Worm (Caenorhabditis elegans): ENCODE measurements around the gene C08E8.2.

DNA sequence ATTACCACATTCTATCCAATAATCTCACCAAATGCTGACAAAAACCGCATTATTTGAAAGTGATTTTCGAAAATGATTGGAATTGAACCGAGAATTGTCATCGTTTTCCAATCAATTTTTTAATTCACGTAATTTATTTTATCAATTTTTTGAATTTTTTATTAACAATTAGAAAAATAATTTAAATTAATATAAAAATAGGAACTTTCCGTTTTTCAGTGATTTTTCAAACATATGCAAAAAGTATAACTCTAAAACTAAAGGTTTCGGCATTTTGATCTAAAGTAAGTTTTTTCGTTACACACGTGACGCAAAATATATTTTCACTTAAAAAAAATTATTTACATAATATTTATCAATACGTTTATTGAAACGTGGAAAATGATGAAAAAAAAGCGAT, 38.6 kb upstream of the C08E8.2 start, which contains the start of gene Y51A2B.6:
- TF ChIP-seq ces-1 (GFP tag; optimal IDR thresholded peaks at IDR 0.05), result no peak
- no peak for TF ChIP-seq ZK337.2 (GFP tag; IDR thresholded peaks at IDR 0.05)
- no peak for TF ChIP-seq set-16 (GFP tag; IDR thresholded peaks at IDR 0.05)
- TF ChIP-seq R02D3.7 (tag; optimal IDR thresholded peaks at IDR 0.05), result no peak
- TF ChIP-seq daf-12 (tag; optimal IDR thresholded peaks at IDR 0.05), result no peak
